Fruit fly (Drosophila melanogaster) whole organism, larva: ENCODE measurements around the gene CG42554.
A peak's percentile ranks its signal among the peaks of the same experiment; 100 is the strongest.

Experiments
- noc ChIP-seq: fragments of 200-800 bp; sonication (Bioruptor generic); optimal IDR thresholded peaks from 3 replicates; lab custom pipeline; 2019; ENCODE audit warnings: missing biosample characterization, mild to moderate bottlenecking, missing genetic modification characterization, moderate library complexity

Gene CG42554

DNA sequence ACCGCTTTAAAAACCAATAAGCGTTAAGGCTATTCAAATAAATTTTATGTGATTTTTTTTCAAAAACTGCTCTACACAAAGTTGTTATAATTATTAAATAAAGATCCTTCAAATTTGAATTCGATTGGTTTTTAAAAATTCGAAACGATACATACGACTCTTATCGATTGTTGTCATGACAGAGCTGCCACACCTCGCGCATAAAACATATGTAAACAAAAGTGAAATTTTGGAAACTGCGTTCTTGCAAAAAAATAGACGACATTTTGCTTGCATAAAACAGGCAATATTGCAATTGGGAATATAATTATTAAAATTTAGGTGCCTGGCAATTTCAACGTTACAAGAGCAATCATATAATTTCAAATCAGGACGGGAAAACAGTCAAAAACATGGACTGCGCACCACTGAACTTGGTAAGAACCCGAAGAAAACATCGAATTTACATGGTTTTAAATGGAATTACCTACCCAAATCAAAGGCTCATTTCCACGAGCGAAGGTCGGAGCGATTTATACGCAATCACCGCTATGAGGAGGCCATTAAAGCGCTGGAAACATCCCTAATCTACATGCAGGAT, at the start of gene CG42554:
Gene CG42554, plus strand, starts transcription at position 229 of the 580 bp plus-strand sequence.
- TF ChIP-seq noc (tag; lab: Kevin White, UChicago): no peak

DNA sequence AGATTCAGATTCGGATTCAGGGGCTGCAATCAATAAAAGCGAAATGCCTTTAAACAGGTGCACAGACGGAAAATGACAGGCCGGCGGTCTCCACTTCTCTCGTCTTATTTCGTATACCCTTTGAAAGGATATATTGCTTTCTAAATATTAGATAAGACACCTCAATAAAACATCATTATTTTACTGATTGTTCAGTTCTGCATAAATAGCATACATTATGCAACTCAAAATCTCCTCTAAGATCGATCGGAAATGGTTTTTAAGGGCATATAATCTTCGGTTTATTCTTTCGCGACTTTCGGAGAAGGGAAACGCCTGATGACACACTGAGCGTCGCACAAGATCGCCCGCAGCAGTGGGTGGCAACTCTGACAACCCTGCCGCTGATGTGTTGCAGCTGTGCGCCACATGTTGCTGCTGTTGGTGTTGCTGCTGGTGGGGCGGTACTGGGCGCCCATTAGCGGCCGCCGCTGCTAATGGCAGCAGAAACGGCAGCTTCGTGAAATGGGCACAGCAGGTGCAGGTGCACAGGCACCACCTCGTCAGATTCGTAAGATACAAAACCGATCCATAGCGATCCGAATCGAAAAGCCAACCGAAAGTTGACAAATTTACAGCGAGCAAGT, 49.6 kb upstream of the CG42554 start:
- no peak for TF ChIP-seq noc (tag; lab: Kevin White, UChicago)

DNA sequence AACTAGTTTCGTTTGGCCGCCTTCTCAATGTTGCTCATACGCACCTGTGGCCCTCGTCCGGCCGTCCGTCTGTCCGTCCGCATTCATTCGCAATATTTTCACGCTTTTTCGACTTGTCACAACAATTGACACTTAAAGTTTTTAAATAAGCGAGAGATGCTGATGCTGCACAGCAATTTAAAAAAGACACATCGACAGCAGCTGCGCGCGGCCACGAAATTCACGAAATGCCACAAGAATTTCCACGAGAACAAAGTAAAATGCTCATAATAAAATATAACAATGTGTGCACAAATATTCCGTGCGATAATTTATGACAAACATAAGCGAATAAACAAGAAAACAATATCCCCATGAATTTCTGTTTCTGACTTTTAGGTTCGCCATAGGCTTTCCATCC, 48.6 kb upstream of the CG42554 start:
- no peak for TF ChIP-seq noc (tag; lab: Kevin White, UChicago)

DNA sequence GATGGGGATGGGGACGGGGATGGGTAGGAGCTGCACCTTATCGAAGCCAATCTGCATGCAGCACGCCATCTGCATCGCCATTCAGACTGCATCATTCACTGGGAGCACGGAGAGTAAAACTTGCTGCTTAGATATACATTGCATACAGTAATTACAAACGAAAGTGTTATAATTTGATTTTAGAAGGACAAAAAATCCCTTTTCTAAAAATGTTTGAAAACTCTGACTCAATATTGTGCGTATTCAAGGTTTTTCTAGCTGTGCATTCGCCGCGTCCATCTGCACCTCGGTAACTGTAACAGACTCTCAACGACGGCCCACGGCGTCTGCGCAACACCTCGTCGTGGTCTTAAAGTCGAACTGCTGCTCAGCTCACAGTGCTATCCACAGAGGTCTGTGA, 47.8 kb upstream of the CG42554 start:
- TF ChIP-seq noc (tag; lab: Kevin White, UChicago): no peak

- TF ChIP-seq noc (tag; lab: Kevin White, UChicago): no peak
Observed at dm6 chr3L:788961-789360, 46.5 kb upstream of the CG42554 start.

DNA sequence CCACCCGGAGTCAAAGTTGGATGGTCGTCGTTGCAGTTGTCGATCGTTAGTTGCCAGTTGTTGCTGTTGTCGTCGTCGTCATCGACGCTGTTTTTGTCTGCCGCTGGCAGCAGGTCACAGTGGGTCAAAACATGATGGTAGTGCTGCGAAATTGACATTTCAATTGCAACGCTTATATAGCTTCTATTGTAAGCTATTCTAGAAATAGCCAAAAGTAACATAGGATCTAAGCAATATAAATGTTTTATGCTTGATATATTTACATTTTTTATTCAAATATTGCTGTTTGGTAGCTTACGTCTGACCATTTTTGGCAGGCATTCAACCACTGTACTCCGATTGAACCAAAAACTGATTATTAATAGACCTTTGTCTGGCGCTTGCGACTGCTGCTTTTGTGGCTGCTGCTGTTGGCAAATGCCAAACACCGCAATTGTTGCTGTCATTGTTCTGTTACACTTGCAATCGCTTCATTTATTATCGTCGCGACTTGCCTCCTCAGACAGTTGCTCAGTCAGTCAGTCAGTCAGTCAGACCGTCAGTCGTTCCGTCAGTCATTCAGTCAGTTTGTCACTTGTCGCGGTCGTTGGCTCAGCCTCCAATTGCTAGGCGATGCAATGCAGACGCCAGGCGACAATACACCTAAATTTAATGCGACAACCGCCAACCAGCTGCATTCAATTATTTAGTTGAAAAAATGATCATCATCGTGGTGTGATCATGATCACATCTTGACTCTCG, 44.1 kb upstream of the CG42554 start:
- TF ChIP-seq noc (tag; lab: Kevin White, UChicago): peak; percentile 1

- TF ChIP-seq noc (tag; lab: Kevin White, UChicago): no peak
Observed at dm6 chr3L:793733-794320, 41.7 kb upstream of the CG42554 start.

- TF ChIP-seq noc (tag; lab: Kevin White, UChicago): no peak
Observed at dm6 chr3L:794462-794861, 41.0 kb upstream of the CG42554 start.

dm6 chr3L:795001-795400, 40.5 kb upstream of the CG42554 start:
- TF ChIP-seq noc (tag; lab: Kevin White, UChicago): no peak

DNA sequence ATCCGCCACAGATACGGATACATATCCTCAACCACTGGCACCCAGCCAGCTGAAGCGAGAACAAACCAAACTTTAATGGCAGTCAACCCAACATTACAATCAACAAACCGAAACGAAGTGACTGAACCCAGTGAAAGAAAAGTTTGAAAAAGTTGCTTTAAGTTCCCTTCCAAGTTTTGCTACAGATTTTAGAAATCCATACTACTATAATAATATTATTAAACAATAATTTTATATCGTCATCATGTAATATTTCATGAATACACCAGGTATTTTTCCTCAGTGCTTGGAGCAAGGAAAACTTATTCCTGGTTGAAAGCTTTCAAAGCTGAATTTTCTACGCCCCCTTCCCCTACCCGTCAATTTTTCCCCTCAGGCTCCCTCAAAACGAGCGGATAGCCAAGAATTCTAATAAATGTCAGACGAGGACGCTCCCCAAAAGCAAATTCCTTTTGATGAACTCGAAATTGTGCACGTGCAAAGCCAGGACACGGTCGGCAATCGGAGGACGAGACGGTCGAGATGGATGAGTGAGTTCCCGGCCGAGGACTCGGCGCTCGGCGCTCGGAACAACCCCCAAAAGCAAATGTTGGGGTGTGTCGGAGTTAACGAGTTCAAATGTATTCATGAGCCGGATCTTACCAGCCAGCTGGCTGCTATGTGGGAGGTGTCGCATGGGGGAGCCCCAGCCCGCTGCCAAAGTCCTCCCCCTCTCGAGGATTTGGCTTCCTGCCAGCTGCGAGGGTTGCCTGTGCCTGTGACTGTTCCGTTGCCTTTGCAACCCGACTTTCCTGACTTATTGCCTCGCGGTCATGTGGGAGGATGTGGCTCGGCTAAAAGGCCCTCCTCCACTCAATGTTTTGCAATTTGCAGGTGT, 38.3 kb upstream of the CG42554 start:
- TF ChIP-seq noc (tag; lab: Kevin White, UChicago): no peak

dm6 chr3L:799837-800513, 35.5 kb upstream of the CG42554 start:
- TF ChIP-seq noc (tag; lab: Kevin White, UChicago): no peak

dm6 chr3L:801860-802462, 33.5 kb upstream of the CG42554 start:
- no peak for TF ChIP-seq noc (tag; lab: Kevin White, UChicago)

dm6 chr3L:802700-803273, 32.7 kb upstream of the CG42554 start:
- TF ChIP-seq noc (tag; lab: Kevin White, UChicago): peak; percentile 19

DNA sequence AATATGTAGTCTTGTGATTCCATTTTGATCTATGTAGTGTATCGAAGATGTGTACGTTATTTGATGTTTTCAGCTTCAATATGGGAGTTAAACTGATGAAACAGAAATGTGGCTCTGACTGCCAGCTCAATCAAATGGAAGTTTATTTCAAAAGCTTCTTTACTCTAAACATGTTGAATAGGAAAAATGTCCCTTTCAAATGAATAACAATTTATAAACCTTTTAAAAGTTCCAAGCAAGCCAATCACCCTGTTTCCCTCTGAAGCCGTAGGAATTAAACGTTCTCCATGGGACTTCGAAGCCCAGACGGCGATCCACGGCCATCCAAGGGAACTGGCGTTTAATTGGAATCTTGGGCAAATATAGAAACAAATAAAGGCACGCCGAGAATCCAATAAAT, 31.5 kb upstream of the CG42554 start, which contains the start of gene CG13898:
Gene CG13898, minus strand, starts transcription at position 101 of the 400 bp plus-strand sequence.
- TF ChIP-seq noc (tag; lab: Kevin White, UChicago): no peak
